Fruit fly (Drosophila melanogaster) whole organism, embryonic: ENCODE data around the gene Pex1.
A peak's percentile ranks its signal among the peaks of the same experiment; 100 is the strongest.

Source experiments
- C15 ChIP-seq: fragments of 200-800 bp; sonication (Bioruptor generic); IDR thresholded peaks from 3 replicates; pipeline ENCODE4 v1.3.6; 2022; ENCODE audit warnings: missing biosample characterization, missing genetic modification characterization
- CG10431 ChIP-seq: fragments of 200-800 bp; sonication (Bioruptor generic); optimal IDR thresholded peaks from 3 replicates; lab custom pipeline; 2018; ENCODE audit warnings: missing biosample characterization, mild to moderate bottlenecking, missing genetic modification characterization
- CG11247 ChIP-seq: fragments of 200-800 bp; sonication (Bioruptor generic); IDR thresholded peaks from 2 replicates; pipeline ENCODE4 v1.3.6; 2022; ENCODE audit warnings: missing biosample characterization, missing genetic modification characterization
- CG11456 ChIP-seq: fragments of 200-800 bp; sonication (Bioruptor generic); IDR thresholded peaks from 3 replicates; pipeline ENCODE4 v1.3.6; 2022; ENCODE audit warnings: missing biosample characterization, missing genetic modification characterization
- CG12391 ChIP-seq: fragments of 200-800 bp; sonication (Bioruptor generic); optimal IDR thresholded peaks from 3 replicates; lab custom pipeline; 2018; ENCODE audit warnings: missing biosample characterization, mild to moderate bottlenecking, missing genetic modification characterization, moderate library complexity
- CG13123 ChIP-seq: fragments of 200-800 bp; sonication (Bioruptor generic); optimal IDR thresholded peaks from 2 replicates; lab custom pipeline; 2016; ENCODE audit warnings: missing biosample characterization, missing genetic modification characterization
- CG13287 ChIP-seq: fragments of 200-800 bp; sonication (Bioruptor generic); IDR thresholded peaks from 2 replicates; pipeline ENCODE4 v1.3.6; 2022; ENCODE audit warnings: missing biosample characterization, missing genetic modification characterization; ENCODE audit not compliant: partially characterized antibody
- CG13296 ChIP-seq: fragments of 200-800 bp; sonication (Bioruptor generic); optimal IDR thresholded peaks from 3 replicates; lab custom pipeline; 2018; ENCODE audit warnings: missing biosample characterization, mild to moderate bottlenecking, missing genetic modification characterization
- CG13424 ChIP-seq: fragments of 200-800 bp; sonication (Bioruptor generic); optimal IDR thresholded peaks from 2 replicates; lab custom pipeline; 2019; ENCODE audit warnings: missing biosample characterization, mild to moderate bottlenecking, missing genetic modification characterization, moderate library complexity
- CG18599 ChIP-seq: fragments of 200-800 bp; sonication (Bioruptor generic); optimal IDR thresholded peaks from 3 replicates; lab custom pipeline; 2017; ENCODE audit warnings: missing biosample characterization, missing genetic modification characterization, mild to moderate bottlenecking, moderate library complexity, missing genetic modification reagents
- CG33213 ChIP-seq: fragments of 200-800 bp; sonication (Bioruptor generic); optimal IDR thresholded peaks from 3 replicates; lab custom pipeline; 2016; ENCODE audit warnings: missing biosample characterization, missing genetic modification characterization
- CG34422 ChIP-seq: fragments of 200-800 bp; sonication (Bioruptor generic); IDR thresholded peaks from 3 replicates; pipeline ENCODE4 v1.3.6; 2022; ENCODE audit warnings: missing biosample characterization, missing genetic modification characterization
- CG6813 ChIP-seq: fragments of 200-800 bp; sonication (Bioruptor generic); optimal IDR thresholded peaks from 2 replicates; lab custom pipeline; 2017; ENCODE audit warnings: missing biosample characterization, missing genetic modification characterization, mild to moderate bottlenecking, moderate library complexity, missing genetic modification reagents
- CG7987 ChIP-seq: fragments of 200-800 bp; sonication (Bioruptor generic); optimal IDR thresholded peaks from 2 replicates; lab custom pipeline; 2018; ENCODE audit warnings: missing biosample characterization, mild to moderate bottlenecking, missing genetic modification characterization, moderate library complexity
- CG8089 ChIP-seq: fragments of 200-800 bp; sonication (Bioruptor generic); optimal IDR thresholded peaks from 3 replicates; lab custom pipeline; 2016; ENCODE audit warnings: missing biosample characterization, missing genetic modification characterization
- CG9609 ChIP-seq: fragments of 200-800 bp; sonication (Bioruptor generic); optimal IDR thresholded peaks from 3 replicates; lab custom pipeline; 2016; ENCODE audit warnings: missing biosample characterization, missing genetic modification characterization
- Dip3 ChIP-seq: fragments of 200-800 bp; sonication (Bioruptor generic); optimal IDR thresholded peaks from 3 replicates; lab custom pipeline; 2016; ENCODE audit warnings: missing biosample characterization, missing genetic modification characterization
- Drgx ChIP-seq: fragments of 200-800 bp; sonication (Bioruptor generic); IDR thresholded peaks from 2 replicates; pipeline ENCODE4 v1.3.6; 2022; ENCODE audit warnings: missing biosample characterization, missing genetic modification characterization
- E2f1 ChIP-seq: fragments of 200-800 bp; sonication (Bioruptor generic); IDR thresholded peaks from 2 replicates; pipeline ENCODE4 v1.3.6; 2022; ENCODE audit warnings: missing biosample characterization, missing genetic modification characterization
- HmgZ ChIP-seq: fragments of 200-800 bp; sonication (Bioruptor generic); optimal IDR thresholded peaks from 2 replicates; lab custom pipeline; 2018; ENCODE audit warnings: missing biosample characterization, mild to moderate bottlenecking, missing genetic modification characterization
- Neu2 ChIP-seq: fragments of 200-800 bp; sonication (Bioruptor generic); optimal IDR thresholded peaks from 3 replicates; lab custom pipeline; 2016; ENCODE audit warnings: missing biosample characterization, missing genetic modification characterization, borderline replicate concordance
- Nf-YB ChIP-seq: fragments of 200-800 bp; sonication (Bioruptor generic); optimal IDR thresholded peaks from 3 replicates; lab custom pipeline; 2019; ENCODE audit warnings: missing biosample characterization, mild to moderate bottlenecking, missing genetic modification characterization, moderate library complexity
- NfI ChIP-seq: fragments of 200-800 bp; sonication (Bioruptor generic); optimal IDR thresholded peaks from 3 replicates; lab custom pipeline; 2018; ENCODE audit warnings: missing biosample characterization, mild to moderate bottlenecking, missing genetic modification characterization, moderate library complexity
- Pdp1 ChIP-seq, 2 experiments: fragments of 200-800 bp; sonication (Bioruptor generic); optimal IDR thresholded peaks; 3 replicates each; lab custom pipeline; 2016; ENCODE audit warnings: missing biosample characterization in 2 of 2, missing genetic modification characterization in 2 of 2, mild to moderate bottlenecking in 1 of 2, moderate library complexity in 1 of 2
- TFAM ChIP-seq: fragments of 200-800 bp; sonication (Bioruptor generic); optimal IDR thresholded peaks from 2 replicates; lab custom pipeline; 2017; ENCODE audit warnings: missing biosample characterization, missing genetic modification characterization, inconsistent platforms
- cad ChIP-seq: fragments of >200 bp; optimal IDR thresholded peaks from 2 replicates; lab custom pipeline; 2017; ENCODE audit warnings: missing biosample characterization, missing genetic modification characterization
- da ChIP-seq: fragments of 200-800 bp; sonication (Bioruptor generic); optimal IDR thresholded peaks from 2 replicates; lab custom pipeline; 2016; ENCODE audit warnings: missing biosample characterization, missing genetic modification characterization
- danr ChIP-seq: fragments of 200-800 bp; sonication (Bioruptor generic); IDR thresholded peaks from 2 replicates; pipeline ENCODE4 v1.3.6; 2022; ENCODE audit warnings: missing biosample characterization, missing genetic modification characterization
- dm ChIP-seq: fragments of 200-800 bp; sonication (Bioruptor generic); optimal IDR thresholded peaks from 3 replicates; lab custom pipeline; 2016; ENCODE audit warnings: missing biosample characterization, missing genetic modification characterization
- ewg ChIP-seq: fragments of 200-800 bp; sonication (Bioruptor generic); optimal IDR thresholded peaks from 3 replicates; lab custom pipeline; 2017; ENCODE audit warnings: mild to moderate bottlenecking, missing biosample characterization, missing genetic modification reagents, missing genetic modification characterization
- kah ChIP-seq: fragments of 200-800 bp; sonication (Bioruptor generic); optimal IDR thresholded peaks from 2 replicates; lab custom pipeline; 2018; ENCODE audit warnings: missing biosample characterization, mild to moderate bottlenecking, missing genetic modification characterization
- ken ChIP-seq: fragments of 200-800 bp; sonication (Bioruptor generic); IDR thresholded peaks from 3 replicates; pipeline ENCODE4 v1.3.6; 2022; ENCODE audit warnings: missing biosample characterization, missing genetic modification characterization
- knrl ChIP-seq: fragments of 200-800 bp; sonication (Bioruptor generic); IDR thresholded peaks from 3 replicates; pipeline ENCODE4 v1.3.6; 2022; ENCODE audit warnings: missing biosample characterization, missing genetic modification characterization; ENCODE audit not compliant: partially characterized antibody
- lilli ChIP-seq: fragments of 200-800 bp; sonication (Bioruptor generic); optimal IDR thresholded peaks from 3 replicates; lab custom pipeline; 2016; ENCODE audit warnings: missing biosample characterization, missing genetic modification characterization
- pfk ChIP-seq: fragments of 200-800 bp; sonication (Bioruptor generic); optimal IDR thresholded peaks from 2 replicates; lab custom pipeline; 2018; ENCODE audit warnings: missing biosample characterization, mild to moderate bottlenecking, missing genetic modification characterization, moderate library complexity
- phol ChIP-seq: fragments of 200-800 bp; sonication (Bioruptor generic); optimal IDR thresholded peaks from 3 replicates; lab custom pipeline; 2018; ENCODE audit warnings: missing biosample characterization, mild to moderate bottlenecking, missing genetic modification characterization, moderate library complexity
- pzg ChIP-seq: fragments of 200-800 bp; sonication (Bioruptor generic); optimal IDR thresholded peaks from 3 replicates; lab custom pipeline; 2018; ENCODE audit warnings: missing biosample characterization, mild to moderate bottlenecking, missing genetic modification characterization, moderate library complexity
- scrt ChIP-seq: fragments of 200-800 bp; sonication (Bioruptor generic); optimal IDR thresholded peaks from 2 replicates; lab custom pipeline; 2018; ENCODE audit warnings: missing biosample characterization, mild to moderate bottlenecking, missing genetic modification characterization, moderate library complexity
- sens ChIP-seq: fragments of 200-800 bp; sonication (Bioruptor generic); peaks from one replicate; lab custom pipeline; 2016; ENCODE audit warnings: missing biosample characterization, missing genetic modification characterization
- seq ChIP-seq: fragments of 200-800 bp; sonication (Bioruptor generic); IDR thresholded peaks from 2 replicates; pipeline ENCODE4 v1.3.6; 2022; ENCODE audit warnings: missing biosample characterization, missing genetic modification characterization
- sr ChIP-seq: fragments of 200-800 bp; sonication (Bioruptor generic); IDR thresholded peaks from 3 replicates; pipeline ENCODE4 v1.3.6; 2022; ENCODE audit warnings: missing biosample characterization, missing genetic modification characterization
- tll ChIP-seq, 2 experiments: fragments of 200-800 bp in 1 of 2; fragments of >200 bp in 1 of 2; sonication (Bioruptor generic) in 1 of 2; optimal IDR thresholded peaks; 2 replicates each; lab custom pipeline; 2017 to 2019; ENCODE audit warnings: missing biosample characterization in 2 of 2, missing genetic modification characterization in 2 of 2, mild to moderate bottlenecking in 1 of 2, moderate library complexity in 1 of 2
- ttk ChIP-seq: fragments of 200-800 bp; sonication (Bioruptor generic); IDR thresholded peaks from 2 replicates; pipeline ENCODE4 v2.1.2; 2022; ENCODE audit warnings: missing biosample characterization, missing genetic modification characterization
- unc-4 ChIP-seq: fragments of 200-800 bp; sonication (Bioruptor generic); IDR thresholded peaks from 2 replicates; pipeline ENCODE4 v1.3.6; 2022; ENCODE audit warnings: missing biosample characterization, missing genetic modification characterization; ENCODE audit not compliant: partially characterized antibody
- vnd ChIP-seq: fragments of 200-800 bp; sonication (Bioruptor generic); IDR thresholded peaks from 3 replicates; pipeline ENCODE4 v1.3.6; 2022; ENCODE audit warnings: missing biosample characterization, missing genetic modification characterization; ENCODE audit not compliant: partially characterized antibody
- vvl ChIP-seq: fragments of 200-800 bp; sonication (Bioruptor generic); IDR thresholded peaks from 2 replicates; pipeline ENCODE4 v1.3.6; 2022; ENCODE audit warnings: missing biosample characterization, missing genetic modification characterization
- zen ChIP-seq: fragments of 200-800 bp; sonication (Bioruptor generic); optimal IDR thresholded peaks from 3 replicates; lab custom pipeline; 2018; ENCODE audit warnings: missing biosample characterization, mild to moderate bottlenecking, missing genetic modification characterization, moderate library complexity

Gene Pex1

DNA sequence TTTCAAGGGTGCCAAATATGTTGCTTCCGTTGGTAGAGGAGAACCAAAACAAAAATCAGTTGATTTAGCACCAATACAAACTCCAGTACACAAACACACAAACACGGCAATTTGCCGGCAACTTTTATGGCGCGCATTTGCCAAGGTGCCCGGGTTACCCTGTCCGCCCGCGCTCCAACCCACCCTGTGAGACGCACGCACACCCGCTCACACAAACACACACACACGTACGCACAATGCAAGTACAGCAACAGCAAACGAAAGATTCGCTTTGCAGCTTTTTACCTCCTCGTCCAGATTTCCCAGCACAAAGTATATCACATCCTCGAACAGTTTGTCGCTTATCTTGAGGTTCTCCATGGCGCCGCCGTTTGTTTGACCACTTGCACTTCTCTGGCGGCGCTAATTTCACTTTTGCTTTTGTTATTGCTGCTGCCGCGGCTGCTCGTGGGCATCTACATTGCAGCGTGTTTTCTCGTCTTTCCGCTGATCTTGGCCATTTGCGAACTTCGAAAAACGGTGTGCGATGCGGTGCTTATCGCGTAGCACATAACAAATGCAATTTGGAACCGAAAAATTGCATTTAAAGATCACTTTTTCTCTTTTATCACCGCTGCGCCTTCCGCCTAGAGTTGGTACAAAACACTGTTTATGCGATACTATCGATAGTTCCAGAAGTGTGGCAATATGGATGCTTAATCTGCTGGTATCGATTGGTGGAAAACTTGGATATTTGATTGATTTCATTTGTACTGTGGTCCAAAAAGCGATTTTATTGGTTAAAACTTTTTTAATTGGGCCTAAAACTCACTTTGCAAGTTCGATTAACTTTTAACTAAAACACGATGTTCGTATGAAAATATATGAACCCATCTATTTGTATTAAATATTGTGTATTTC is 43.0 kb upstream of the Pex1 start, which contains the start of gene Ptip (continued):
- TF ChIP-seq CG11456 (GFP tag; lab: Robert Waterston, UW) (0 out of 3 replicates have a peak, but pooled peaks have one; percentile 7), Dip3 (no peak), CG13123 (GFP tag; lab: Kevin White, UChicago) (no peak), pfk (GFP tag; lab: Kevin White, UChicago) (peak; percentile 40), pzg (GFP tag; lab: Kevin White, UChicago) (peak; percentile 91), sens (peak; percentile 49), Pdp1 (GFP tag; optimal IDR thresholded peaks at IDR 0.05; lab: Kevin White, UChicago) (peak in 1 of 2 experiments; percentile 2), C15 (0 out of 3 replicates have a peak, but pooled peaks have one; percentile 43), danr (no peak), scrt (GFP tag; lab: Kevin White, UChicago) (peak; percentile 41), CG13296 (GFP tag; lab: Kevin White, UChicago) (peak; percentile 42), CG34422 (peak; percentile 99), dm (GFP tag; lab: Kevin White, UChicago) (peak; percentile 48), CG6813 (peak; percentile 54), CG9609 (GFP tag; lab: Kevin White, UChicago) (peak; percentile 1), CG7987 (GFP tag; lab: Kevin White, UChicago) (peak; percentile 76), knrl (GFP tag; lab: Robert Waterston, UW) (peak; percentile 97), zen (tag; lab: Kevin White, UChicago) (peak; percentile 91), NfI (GFP tag; lab: Kevin White, UChicago) (peak; percentile 67), CG11247 (GFP tag; lab: Robert Waterston, UW) (no peak), CG33213 (GFP tag; lab: Kevin White, UChicago) (peak; percentile 53), phol (tag; lab: Kevin White, UChicago) (peak; percentile 91), unc-4 (GFP tag; lab: Robert Waterston, UW) (peak; percentile 94), seq (peak; percentile 81), tll (GFP tag; optimal IDR thresholded peaks at IDR 0.05; lab: Kevin White, UChicago) (peak in 1 of 2 experiments; percentile 25), vnd (GFP tag; lab: Robert Waterston, UW) (peak; percentile 96), ttk (no peak), Drgx (GFP tag; lab: Robert Waterston, UW) (peak; percentile 38; the same call in 1 of the 2 replicates), ken (peak; percentile 56; the same call in 2 of the 3 replicates), sr (GFP tag; lab: Robert Waterston, UW) (peak; percentile 62; the same call in 2 of the 3 replicates), ewg (peak; percentile 40), CG13424 (tag; lab: Kevin White, UChicago) (peak; percentile 39), kah (peak; percentile 69), HmgZ (tag; lab: Kevin White, UChicago) (peak; percentile 74), CG18599 (GFP tag; lab: Kevin White, UChicago) (no peak), TFAM (GFP tag; lab: Kevin White, UChicago) (no peak), E2f1 (GFP tag; lab: Robert Waterston, UW) (peak; percentile 98), Nf-YB (GFP tag; lab: Kevin White, UChicago) (no peak), CG10431 (GFP tag; lab: Kevin White, UChicago) (peak; percentile 71), cad (GFP tag; lab: Kevin White, UChicago) (peak; percentile 95), vvl (GFP tag; lab: Robert Waterston, UW) (peak; percentile 71), CG8089 (GFP tag; lab: Kevin White, UChicago) (no peak), CG12391 (peak; percentile 25), da (no peak), lilli (GFP tag; lab: Kevin White, UChicago) (peak; percentile 1), CG13287 (GFP tag; lab: Robert Waterston, UW) (peak; percentile 95), Neu2 (GFP tag; lab: Kevin White, UChicago) (no peak)
